Worm (Caenorhabditis elegans) whole organism, L1 larva: ENCODE measurements around the gene ntl-9.

Source experiments
- blmp-1 ChIP-seq: fragments of 150-350 bp; optimal IDR thresholded peaks from 2 replicates; lab custom pipeline; 2014; ENCODE audit warnings: missing biosample characterization, missing genetic modification characterization
- mdl-1 ChIP-seq, 2 experiments: fragments of 150-350 bp; optimal IDR thresholded peaks; 2 replicates each; lab custom pipeline; 2014 to 2017; ENCODE audit warnings: missing biosample characterization in 2 of 2, missing genetic modification characterization in 2 of 2, inconsistent platforms in 1 of 2
- snpc-4 ChIP-seq: fragments of 150-350 bp; optimal IDR thresholded peaks from 2 replicates; lab custom pipeline; 2014; ENCODE audit warnings: missing biosample characterization, missing genetic modification characterization
- tbx-2 ChIP-seq: sonication (generic microtip); optimal IDR thresholded peaks from 2 replicates; lab custom pipeline; 2016; ENCODE audit warnings: missing genetic modification characterization, missing compliant biosample characterization

DNA sequence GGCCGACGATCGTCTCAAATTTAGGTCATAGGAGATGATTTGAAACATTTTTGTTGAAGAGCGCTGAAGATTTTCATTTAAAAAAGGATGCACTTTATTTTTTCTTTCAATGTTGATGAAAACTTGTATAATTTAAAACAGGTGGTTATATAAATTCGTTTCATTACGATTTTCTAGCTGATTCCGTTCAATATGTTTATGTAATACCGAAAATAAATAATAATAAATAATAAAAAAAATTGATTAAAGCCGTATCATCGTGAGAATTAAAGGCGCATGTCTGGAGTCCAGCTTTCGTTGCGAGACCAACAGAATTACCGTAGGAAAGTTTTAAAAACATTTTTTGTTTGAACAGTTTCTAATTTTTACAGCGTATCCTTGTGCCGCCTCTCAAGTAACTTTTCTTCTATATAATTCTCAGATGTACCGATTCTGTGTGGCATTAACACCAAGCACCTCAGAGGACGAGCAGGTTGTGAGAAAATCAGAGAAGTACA, 12.1 kb upstream of the ntl-9 start, which contains the start of the genes C26E6.12 and eri-9:
- TF ChIP-seq mdl-1 (tag; optimal IDR thresholded peaks at IDR 0.05; lab: Kevin White, UChicago) (no peak), blmp-1 (no peak), tbx-2 (tag; lab: Kevin White, UChicago) (no peak), snpc-4 (tag; lab: Kevin White, UChicago) (no peak)
